Worm (Caenorhabditis elegans) whole organism, L2 larva: ENCODE measurements around the gene Y102A11A.1.

ENCODE experiments used
- blmp-1 ChIP-seq: sonication (generic microtip); optimal IDR thresholded peaks from 2 replicates; lab custom pipeline; 2017; ENCODE audit warnings: missing genetic modification characterization, mild to moderate bottlenecking, missing compliant biosample characterization, antibody characterized with exemption, moderate library complexity; ENCODE audit not compliant: insufficient read depth
- egl-27 ChIP-seq: sonication (generic microtip); optimal IDR thresholded peaks from 3 replicates; lab custom pipeline; 2017; ENCODE audit warnings: missing biosample characterization, missing genetic modification reagents, missing genetic modification characterization
- snpc-4 ChIP-seq: fragments of 150-350 bp; optimal IDR thresholded peaks from 2 replicates; lab custom pipeline; 2014; ENCODE audit warnings: missing biosample characterization, missing genetic modification characterization
- unc-55 ChIP-seq: fragments of 150-350 bp; sonication (generic microtip); optimal IDR thresholded peaks from 3 replicates; lab custom pipeline; 2014; ENCODE audit warnings: missing biosample characterization, missing genetic modification reagents, missing genetic modification characterization
- ztf-11 ChIP-seq: sonication (generic microtip); optimal IDR thresholded peaks from 2 replicates; lab custom pipeline; 2017; ENCODE audit warnings: missing biosample characterization, missing genetic modification characterization

ce11 chrX:2090493-2090892 lies 38.9 kb downstream of the Y102A11A.1 start:
- TF ChIP-seq unc-55 (GFP tag; lab: Kevin White, UChicago) (no peak), blmp-1 (tag; lab: Kevin White, UChicago) (no peak), ztf-11 (tag; lab: Kevin White, UChicago) (no peak), snpc-4 (no peak), egl-27 (tag; lab: Kevin White, UChicago) (no peak)
